Worm (Caenorhabditis elegans) whole organism, L1 larva: ENCODE data around the gene str-159.

ENCODE experiments used
- ceh-63 ChIP-seq: fragments of 200-800 bp; sonication (Bioruptor generic); optimal IDR thresholded peaks from 2 replicates; lab custom pipeline; 2018; ENCODE audit warnings: mild to moderate bottlenecking, missing genetic modification characterization, missing compliant biosample characterization
- pqm-1 ChIP-seq: sonication (generic microtip); optimal IDR thresholded peaks from 3 replicates; lab custom pipeline; 2017; ENCODE audit warnings: missing biosample characterization, missing genetic modification characterization
- skn-1 ChIP-seq: fragments of 150-350 bp; optimal IDR thresholded peaks from 2 replicates; lab custom pipeline; 2014; ENCODE audit warnings: missing biosample characterization, missing genetic modification characterization

- TF ChIP-seq ceh-63 (GFP tag; lab: Kevin White, UChicago) (no peak), pqm-1 (no peak), skn-1 (tag; lab: Kevin White, UChicago) (no peak)
Observed at ce11 chrIV:4917774-4918173, 8.6 kb downstream of the str-159 start, which contains the start of gene str-158.
